Fruit fly (Drosophila melanogaster) whole organism, embryonic: ENCODE results near the gene ATPsynC.

Experiments used
- Antp ChIP-seq: fragments of 200-800 bp; sonication (Bioruptor generic); optimal IDR thresholded peaks from 3 replicates; lab custom pipeline; 2016; ENCODE audit warnings: missing biosample characterization, missing genetic modification characterization
- CG10654 ChIP-seq: fragments of 200-800 bp; sonication (Bioruptor generic); optimal IDR thresholded peaks from 2 replicates; lab custom pipeline; 2016; ENCODE audit warnings: missing biosample characterization, missing genetic modification characterization
- CG12942 ChIP-seq: fragments of 200-800 bp; sonication (Bioruptor generic); optimal IDR thresholded peaks from 3 replicates; lab custom pipeline; 2016; ENCODE audit warnings: missing biosample characterization, missing genetic modification characterization
- CG13424 ChIP-seq: fragments of 200-800 bp; sonication (Bioruptor generic); optimal IDR thresholded peaks from 2 replicates; lab custom pipeline; 2019; ENCODE audit warnings: missing biosample characterization, mild to moderate bottlenecking, missing genetic modification characterization, moderate library complexity
- CG14860 ChIP-seq: fragments of 200-800 bp; sonication (Bioruptor generic); IDR thresholded peaks from 3 replicates; pipeline ENCODE4 v1.3.6; 2022; ENCODE audit warnings: missing biosample characterization, missing genetic modification characterization; ENCODE audit not compliant: partially characterized antibody
- CG15011 ChIP-seq: fragments of 200-800 bp; sonication (Bioruptor generic); optimal IDR thresholded peaks from 3 replicates; lab custom pipeline; 2018; ENCODE audit warnings: missing biosample characterization, mild to moderate bottlenecking, missing genetic modification characterization
- CG17359 ChIP-seq: fragments of 200-800 bp; sonication (Bioruptor generic); optimal IDR thresholded peaks from 3 replicates; lab custom pipeline; 2018; ENCODE audit warnings: missing biosample characterization, mild to moderate bottlenecking, missing genetic modification characterization, moderate library complexity
- CG17829 ChIP-seq: fragments of 200-800 bp; optimal IDR thresholded peaks from 2 replicates; lab custom pipeline; 2019; ENCODE audit warnings: missing biosample characterization, mild to moderate bottlenecking, missing genetic modification characterization, moderate library complexity
- CG2199 ChIP-seq: fragments of 200-800 bp; sonication (Bioruptor generic); IDR thresholded peaks from 3 replicates; pipeline ENCODE4 v1.3.6; 2022; ENCODE audit warnings: missing biosample characterization, missing genetic modification characterization
- CG2875 ChIP-seq: fragments of 200-800 bp; sonication (Bioruptor generic); optimal IDR thresholded peaks from 2 replicates; lab custom pipeline; 2017; ENCODE audit warnings: missing biosample characterization, mild to moderate bottlenecking, missing genetic modification characterization, missing genetic modification reagents
- CG3065 ChIP-seq: fragments of 200-800 bp; sonication (Bioruptor generic); optimal IDR thresholded peaks from 2 replicates; lab custom pipeline; 2016; ENCODE audit warnings: missing biosample characterization, missing genetic modification characterization
- CG34422 ChIP-seq: fragments of 200-800 bp; sonication (Bioruptor generic); IDR thresholded peaks from 3 replicates; pipeline ENCODE4 v1.3.6; 2022; ENCODE audit warnings: missing biosample characterization, missing genetic modification characterization
- CG6813 ChIP-seq: fragments of 200-800 bp; sonication (Bioruptor generic); optimal IDR thresholded peaks from 2 replicates; lab custom pipeline; 2017; ENCODE audit warnings: missing biosample characterization, missing genetic modification characterization, mild to moderate bottlenecking, moderate library complexity, missing genetic modification reagents
- CG8924 ChIP-seq: fragments of 200-800 bp; optimal IDR thresholded peaks from 3 replicates; lab custom pipeline; 2019; ENCODE audit warnings: missing biosample characterization, mild to moderate bottlenecking, missing genetic modification characterization, moderate library complexity
- CHES-1-like ChIP-seq: fragments of 200-800 bp; sonication (Bioruptor generic); optimal IDR thresholded peaks from 2 replicates; lab custom pipeline; 2016; ENCODE audit warnings: missing biosample characterization, missing genetic modification characterization
- Dbx ChIP-seq: fragments of 200-800 bp; sonication (Bioruptor generic); IDR thresholded peaks from 3 replicates; pipeline ENCODE4 v1.3.6; 2022; ENCODE audit warnings: missing biosample characterization, missing genetic modification characterization
- E2f1 ChIP-seq: fragments of 200-800 bp; sonication (Bioruptor generic); IDR thresholded peaks from 2 replicates; pipeline ENCODE4 v1.3.6; 2022; ENCODE audit warnings: missing biosample characterization, missing genetic modification characterization
- Fer3 ChIP-seq: fragments of 200-800 bp; sonication (Bioruptor generic); optimal IDR thresholded peaks from 2 replicates; lab custom pipeline; 2018; ENCODE audit warnings: missing biosample characterization, mild to moderate bottlenecking, missing genetic modification characterization, moderate library complexity
- HLHmδ ChIP-seq: fragments of 200-800 bp; sonication (Bioruptor generic); optimal IDR thresholded peaks from 2 replicates; lab custom pipeline; 2018; ENCODE audit warnings: missing biosample characterization, mild to moderate bottlenecking, missing genetic modification characterization, moderate library complexity
- HmgD ChIP-seq: fragments of 200-800 bp; sonication (Bioruptor generic); optimal IDR thresholded peaks from 3 replicates; lab custom pipeline; 2016; ENCODE audit warnings: missing biosample characterization, missing genetic modification characterization
- Hr39 ChIP-seq: fragments of >200 bp; optimal IDR thresholded peaks from 2 replicates; lab custom pipeline; 2017
- MESR4 ChIP-seq: fragments of 200-800 bp; sonication (Bioruptor generic); optimal IDR thresholded peaks from 2 replicates; lab custom pipeline; 2018; ENCODE audit warnings: missing biosample characterization, mild to moderate bottlenecking, missing genetic modification characterization, moderate library complexity
- Meics ChIP-seq: fragments of 200-800 bp; sonication (Bioruptor generic); optimal IDR thresholded peaks from 2 replicates; lab custom pipeline; 2017; ENCODE audit warnings: missing biosample characterization, mild to moderate bottlenecking, missing genetic modification characterization
- Mrtf ChIP-seq: fragments of 200-800 bp; sonication (Bioruptor generic); IDR thresholded peaks from 3 replicates; pipeline ENCODE4 v1.3.6; 2022; ENCODE audit warnings: missing biosample characterization, missing genetic modification characterization
- Nf-YB ChIP-seq: fragments of 200-800 bp; sonication (Bioruptor generic); optimal IDR thresholded peaks from 3 replicates; lab custom pipeline; 2019; ENCODE audit warnings: missing biosample characterization, mild to moderate bottlenecking, missing genetic modification characterization, moderate library complexity
- Nf-YC ChIP-seq: fragments of 200-800 bp; optimal IDR thresholded peaks from 3 replicates; lab custom pipeline; 2019; ENCODE audit warnings: missing biosample characterization, mild to moderate bottlenecking, missing genetic modification characterization, moderate library complexity
- amos ChIP-seq: fragments of 200-800 bp; sonication (Bioruptor generic); IDR thresholded peaks from 2 replicates; pipeline ENCODE4 v1.3.6; 2022; ENCODE audit warnings: missing biosample characterization, missing genetic modification characterization; ENCODE audit not compliant: partially characterized antibody
- ara ChIP-seq: fragments of 200-800 bp; sonication (Bioruptor generic); IDR thresholded peaks from 2 replicates; pipeline ENCODE4 v1.3.6; 2022; ENCODE audit warnings: missing biosample characterization, missing genetic modification characterization
- cas ChIP-seq: fragments of 200-800 bp; sonication (Bioruptor generic); IDR thresholded peaks from 2 replicates; pipeline ENCODE4 v1.3.6; 2022; ENCODE audit warnings: missing biosample characterization, missing genetic modification characterization
- caup ChIP-seq: fragments of 200-800 bp; sonication (Bioruptor generic); optimal IDR thresholded peaks from 3 replicates; lab custom pipeline; 2017; ENCODE audit warnings: missing biosample characterization, mild to moderate bottlenecking, missing genetic modification characterization, moderate library complexity; ENCODE audit not compliant: severe bottlenecking
- cg ChIP-seq: fragments of 200-800 bp; sonication (Bioruptor generic); optimal IDR thresholded peaks from 3 replicates; lab custom pipeline; 2019; ENCODE audit warnings: missing biosample characterization, mild to moderate bottlenecking, missing genetic modification characterization, moderate library complexity
- dmrt99B ChIP-seq: fragments of 200-800 bp; sonication (Bioruptor generic); optimal IDR thresholded peaks from 2 replicates; lab custom pipeline; 2018; ENCODE audit warnings: missing biosample characterization, mild to moderate bottlenecking, missing genetic modification characterization, moderate library complexity
- esg ChIP-seq: fragments of 200-800 bp; sonication (Bioruptor generic); conservative IDR thresholded peaks from 2 replicates; pipeline ENCODE4 v1.3.6; 2022; ENCODE audit warnings: missing biosample characterization, missing genetic modification characterization
- gro ChIP-seq: fragments of 200-800 bp; sonication (Bioruptor generic); optimal IDR thresholded peaks from 2 replicates; lab custom pipeline; 2016; ENCODE audit warnings: missing biosample characterization, missing genetic modification characterization
- hth ChIP-seq: fragments of >200 bp; optimal IDR thresholded peaks from 2 replicates; lab custom pipeline; 2017; ENCODE audit warnings: inconsistent platforms
- lmd ChIP-seq: fragments of 200-800 bp; sonication (Bioruptor generic); IDR thresholded peaks from 2 replicates; pipeline ENCODE4 v1.3.6; 2022; ENCODE audit warnings: missing biosample characterization, missing genetic modification characterization
- mirr ChIP-seq: fragments of 200-800 bp; sonication (Bioruptor generic); optimal IDR thresholded peaks from 3 replicates; lab custom pipeline; 2018; ENCODE audit warnings: missing biosample characterization, mild to moderate bottlenecking, missing genetic modification characterization
- pan ChIP-seq, 4 experiments: fragments of >200 bp in 3 of 4; fragments of 200-800 bp in 1 of 4; sonication (Bioruptor generic) in 1 of 4; optimal IDR thresholded peaks in 3 of 4; IDR thresholded peaks in 1 of 4; 2 replicates each; pipeline versions ENCODE4 v1.3.6 to Lab custom; 2017 to 2022; ENCODE audit warnings: missing biosample characterization in 2 of 4, missing genetic modification characterization in 2 of 4, mixed read lengths in 1 of 4
- peb ChIP-seq: fragments of 200-800 bp; sonication (Bioruptor generic); IDR thresholded peaks from 2 replicates; pipeline ENCODE4 v1.3.6; 2022; ENCODE audit warnings: missing biosample characterization, missing genetic modification characterization
- pho ChIP-seq: fragments of 200-800 bp; sonication (Bioruptor generic); optimal IDR thresholded peaks from 2 replicates; lab custom pipeline; 2016; ENCODE audit warnings: missing biosample characterization, missing genetic modification characterization
- psq ChIP-seq: fragments of 200-800 bp; sonication (Bioruptor generic); optimal IDR thresholded peaks from 2 replicates; lab custom pipeline; 2017; ENCODE audit warnings: missing biosample characterization, missing genetic modification characterization
- pum ChIP-seq: fragments of 200-800 bp; sonication (Bioruptor generic); optimal IDR thresholded peaks from 2 replicates; lab custom pipeline; 2016; ENCODE audit warnings: missing biosample characterization, missing genetic modification characterization
- ranshi ChIP-seq: fragments of 200-800 bp; sonication (Bioruptor generic); IDR thresholded peaks from 2 replicates; pipeline ENCODE4 v1.3.6; 2022; ENCODE audit warnings: missing biosample characterization, missing genetic modification characterization
- repo ChIP-seq: fragments of 200-800 bp; sonication (Bioruptor generic); optimal IDR thresholded peaks from 2 replicates; lab custom pipeline; 2016; ENCODE audit warnings: missing biosample characterization, missing genetic modification characterization
- rib ChIP-seq: fragments of 200-800 bp; sonication (Bioruptor generic); IDR thresholded peaks from 2 replicates; pipeline ENCODE4 v1.3.6; 2022; ENCODE audit warnings: missing biosample characterization, missing genetic modification characterization
- tup ChIP-seq: fragments of 200-800 bp; sonication (Bioruptor generic); optimal IDR thresholded peaks from 2 replicates; lab custom pipeline; 2016; ENCODE audit warnings: missing biosample characterization, mild to moderate bottlenecking, missing genetic modification characterization, moderate library complexity
- wdn ChIP-seq: fragments of 200-800 bp; sonication (Bioruptor generic); IDR thresholded peaks from 2 replicates; pipeline ENCODE4 v1.3.6; 2022; ENCODE audit warnings: missing biosample characterization, missing genetic modification characterization
- yki ChIP-seq: fragments of >200 bp; optimal IDR thresholded peaks from 3 replicates; lab custom pipeline; 2018
- zf30C ChIP-seq: fragments of 200-800 bp; sonication (Bioruptor generic); optimal IDR thresholded peaks from 3 replicates; lab custom pipeline; 2018; ENCODE audit warnings: missing biosample characterization, mild to moderate bottlenecking, missing genetic modification characterization

The ATPsynC gene

DNA sequence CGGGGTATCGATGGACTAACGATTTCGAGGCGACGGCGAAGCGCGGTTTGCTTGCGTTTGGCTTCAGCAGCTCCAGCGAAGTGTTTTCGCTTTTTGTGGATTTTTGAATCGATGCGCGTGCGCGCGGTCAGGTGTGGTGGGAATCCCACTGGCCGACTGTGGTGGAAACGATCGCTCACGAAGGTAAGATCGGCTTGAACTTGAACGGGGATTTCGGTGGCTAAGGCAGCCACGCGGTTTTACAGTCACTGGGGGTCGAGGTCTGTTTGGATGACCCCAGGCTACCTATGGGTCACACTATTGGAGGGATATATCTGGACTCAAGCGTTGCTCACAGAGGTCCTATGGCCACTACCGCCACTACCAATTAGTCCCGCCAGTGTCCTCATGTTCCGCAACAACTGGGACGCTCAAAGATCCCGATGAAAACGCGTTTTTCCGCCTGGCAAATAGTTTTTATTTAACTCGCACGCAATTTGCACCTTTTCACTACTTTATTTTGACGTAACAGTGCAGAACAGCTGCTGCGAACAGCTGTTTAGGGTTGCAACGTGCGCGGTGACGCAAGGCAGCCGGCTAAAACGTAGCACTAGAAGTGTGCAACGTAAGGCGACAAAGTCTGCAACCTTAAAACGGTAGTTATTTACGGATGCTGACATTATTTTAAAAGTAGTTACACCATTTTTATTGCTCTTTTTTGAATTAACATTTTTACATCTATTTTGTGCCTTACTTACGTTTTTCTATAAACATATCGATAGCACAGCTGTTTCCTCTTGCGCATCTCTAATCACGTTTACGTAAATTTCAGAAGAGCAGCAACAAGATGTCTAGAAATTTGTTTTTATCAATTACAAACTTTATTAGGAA is 32.9 kb upstream of the ATPsynC start, which contains the start of the genes qless and mRpL32 (continued):
- no peak for TF ChIP-seq zf30C
- no peak for TF ChIP-seq pan (optimal IDR thresholded peaks at IDR 0.05; lab: Kevin White, UChicago)
- peak in 1 of 2 experiments; percentile 89 for TF ChIP-seq pan (GFP tag; optimal IDR thresholded peaks at IDR 0.05 in 1 of 2, IDR thresholded peaks at IDR 0.05 in 1 of 2)
- TF ChIP-seq Mrtf = peak; percentile 53; the same call in 1 of the 3 replicates
- no peak for TF ChIP-seq Meics (GFP tag; lab: Kevin White, UChicago)
- peak; percentile 86 for TF ChIP-seq E2f1 (GFP tag; lab: Robert Waterston, UW)
- peak; percentile 48 for TF ChIP-seq repo (GFP tag; lab: Kevin White, UChicago)
- TF ChIP-seq CG15011 (GFP tag; lab: Kevin White, UChicago) = no peak
- TF ChIP-seq hth (lab: Kevin White, UChicago) = no peak
- no peak for TF ChIP-seq Nf-YB (GFP tag; lab: Kevin White, UChicago)
- peak; percentile 85 for TF ChIP-seq peb (GFP tag; lab: Robert Waterston, UW)
- TF ChIP-seq CG13424 (tag; lab: Kevin White, UChicago) = peak; percentile 45
- TF ChIP-seq HLHmδ (GFP tag; lab: Kevin White, UChicago) = peak; percentile 2
- peak; percentile 64 for TF ChIP-seq Antp (GFP tag; lab: Kevin White, UChicago)
- peak; percentile 86 for TF ChIP-seq gro (GFP tag; lab: Kevin White, UChicago)
- TF ChIP-seq dmrt99B (tag; lab: Kevin White, UChicago) = no peak
- TF ChIP-seq ara = peak; percentile 94
- peak; percentile 79 for TF ChIP-seq Dbx (GFP tag; lab: Robert Waterston, UW)
- TF ChIP-seq CG12942 (GFP tag; lab: Kevin White, UChicago) = no peak
- peak; percentile 58 for TF ChIP-seq CHES-1-like (GFP tag; lab: Kevin White, UChicago)
- TF ChIP-seq CG2875 = no peak
- TF ChIP-seq lmd = peak; percentile 82
- TF ChIP-seq Nf-YC (tag; lab: Kevin White, UChicago) = no peak
- TF ChIP-seq Hr39 (lab: Kevin White, UChicago) = no peak
- no peak for TF ChIP-seq CG6813 (GFP tag; lab: Kevin White, UChicago)
- TF ChIP-seq CG3065 (GFP tag; lab: Kevin White, UChicago) = no peak
- peak; percentile 72 for TF ChIP-seq CG10654
- TF ChIP-seq yki (lab: Kevin White, UChicago) = no peak
- TF ChIP-seq MESR4 (GFP tag; lab: Kevin White, UChicago) = peak; percentile 15
- TF ChIP-seq CG17829 (tag; lab: Kevin White, UChicago) = peak; percentile 87
- TF ChIP-seq amos = peak; percentile 65
- TF ChIP-seq cas (GFP tag; lab: Robert Waterston, UW) = peak; percentile 52; the same call in 1 of the 2 replicates
- TF ChIP-seq rib (GFP tag; lab: Robert Waterston, UW) = no peak
- TF ChIP-seq esg = no peak
- peak; percentile 92 for TF ChIP-seq CG34422 (GFP tag; lab: Robert Waterston, UW)
- TF ChIP-seq cg = no peak
- TF ChIP-seq CG2199 (GFP tag; lab: Robert Waterston, UW) = no peak
- peak; percentile 46 for TF ChIP-seq caup (GFP tag; lab: Kevin White, UChicago)
- TF ChIP-seq mirr (GFP tag; lab: Kevin White, UChicago) = peak; percentile 14
- peak; percentile 1 for TF ChIP-seq pho (GFP tag; lab: Kevin White, UChicago)
- peak; percentile 73 for TF ChIP-seq pum (GFP tag; lab: Kevin White, UChicago)
- no peak for TF ChIP-seq tup (GFP tag; lab: Kevin White, UChicago)
- no peak for TF ChIP-seq psq
- peak; percentile 40 for TF ChIP-seq CG8924 (tag; lab: Kevin White, UChicago)
- TF ChIP-seq wdn (GFP tag; lab: Robert Waterston, UW) = no peak
- 0 out of 2 replicates have a peak, but pooled peaks have one; percentile 41 for TF ChIP-seq ranshi (GFP tag; lab: Robert Waterston, UW)
- TF ChIP-seq Fer3 (tag; lab: Kevin White, UChicago) = no peak
- TF ChIP-seq CG14860 (GFP tag; lab: Robert Waterston, UW) = peak; percentile 55; the same call in 2 of the 3 replicates
- TF ChIP-seq CG17359 = peak; percentile 76
- no peak for TF ChIP-seq HmgD (GFP tag; lab: Kevin White, UChicago)
